Worm (Caenorhabditis elegans): ENCODE results near the gene D1086.7.

D1086.7 gene

ce11 chrV:14069899-14070298 is 14.2 kb upstream of the D1086.7 start:
- TF ChIP-seq hmg-4 (GFP tag; optimal IDR thresholded peaks at IDR 0.05) (no peak), B0310.2 (tag; optimal IDR thresholded peaks at IDR 0.05) (no peak), pes-1 (GFP tag; IDR thresholded peaks at IDR 0.05) (no peak), tra-4 (tag; optimal IDR thresholded peaks at IDR 0.05) (no peak), hmbx-1 (tag; optimal IDR thresholded peaks at IDR 0.05) (no peak), ceh-13 (GFP tag; optimal IDR thresholded peaks at IDR 0.05) (no peak), scrt-1 (GFP tag; IDR thresholded peaks at IDR 0.05) (no peak)

ce11 chrV:14074160-14074559 is 9.9 kb upstream of the D1086.7 start, which contains the start of gene D1086.11:
Gene D1086.11, plus strand, starts transcription at chrV:14074460.
- TF ChIP-seq flt-1 (GFP tag; IDR thresholded peaks at IDR 0.05) (no peak), ceh-13 (GFP tag; optimal IDR thresholded peaks at IDR 0.05) (no peak), hmg-4 (GFP tag; optimal IDR thresholded peaks at IDR 0.05) (no peak), ets-7 (tag; optimal IDR thresholded peaks at IDR 0.05) (no peak), aly-1 (tag; optimal IDR thresholded peaks at IDR 0.05) (no peak), tbx-37 (GFP tag; conservative IDR thresholded peaks at IDR 0.05) (no peak), hmbx-1 (tag; optimal IDR thresholded peaks at IDR 0.05) (no peak), F13C5.2 (tag; optimal IDR thresholded peaks at IDR 0.05) (no peak), tra-4 (tag; optimal IDR thresholded peaks at IDR 0.05) (no peak), B0310.2 (tag; optimal IDR thresholded peaks at IDR 0.05) (no peak), tbx-11 (GFP tag; IDR thresholded peaks at IDR 0.05) (no peak)

DNA sequence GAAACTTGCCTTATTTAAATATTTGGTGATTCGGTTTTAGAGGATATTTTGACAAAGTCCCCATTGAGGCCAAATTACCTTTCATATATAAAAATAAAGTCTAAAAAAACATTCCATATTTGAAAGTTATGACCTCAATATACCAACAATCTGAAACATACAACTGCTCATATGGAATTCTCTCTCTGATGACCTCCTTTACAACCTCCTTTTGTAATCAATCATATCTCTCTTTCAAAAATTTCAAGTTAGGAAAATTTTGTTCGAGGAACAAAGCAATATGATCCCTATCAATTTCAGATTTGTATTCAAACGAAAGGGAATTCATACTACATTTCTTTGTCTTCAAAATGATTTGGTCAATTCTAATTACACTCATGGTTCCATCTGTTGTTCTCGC is 4.6 kb upstream of the D1086.7 start, which contains the start of gene D1086.6:
D1086.6 (plus strand) TSS at position 301 of the 400 bp plus-strand sequence.
- TF ChIP-seq scrt-1 (GFP tag; IDR thresholded peaks at IDR 0.05) (no peak), pes-1 (GFP tag; IDR thresholded peaks at IDR 0.05) (no peak), hmg-4 (GFP tag; optimal IDR thresholded peaks at IDR 0.05) (no peak), B0310.2 (tag; optimal IDR thresholded peaks at IDR 0.05) (no peak)

DNA sequence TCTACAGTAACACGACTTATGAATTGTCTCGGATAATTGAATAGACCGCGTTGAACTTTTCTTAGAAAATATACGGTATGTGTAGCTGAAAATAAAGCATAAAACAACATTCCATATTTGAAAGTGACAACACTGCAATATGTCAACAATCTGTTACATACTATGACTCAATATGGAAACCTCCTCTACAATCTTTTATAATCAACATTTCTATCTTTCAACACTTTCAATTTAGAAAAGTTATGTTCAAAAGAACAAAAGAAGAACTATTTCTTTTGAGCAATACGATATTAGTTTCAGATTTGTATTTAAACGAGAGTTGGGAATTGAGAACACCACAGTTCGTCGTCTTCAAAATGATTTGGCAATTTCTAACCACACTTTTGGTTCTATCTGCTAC is 1.6 kb upstream of the D1086.7 start, which contains the start of gene D1086.10:
D1086.10 (plus strand) TSS at position 301 of the 400 bp plus-strand sequence.
- no peak for TF ChIP-seq ets-7 (tag; optimal IDR thresholded peaks at IDR 0.05)
- TF ChIP-seq aly-1 (tag; optimal IDR thresholded peaks at IDR 0.05) = no peak
- no peak for TF ChIP-seq ama-1 (optimal IDR thresholded peaks at IDR 0.05)
- no peak for TF ChIP-seq B0310.2 (tag; optimal IDR thresholded peaks at IDR 0.05)
- TF ChIP-seq pes-1 (GFP tag; IDR thresholded peaks at IDR 0.05) = no peak
- TF ChIP-seq F13C5.2 (tag; optimal IDR thresholded peaks at IDR 0.05) = no peak
- TF ChIP-seq ceh-36 (tag; optimal IDR thresholded peaks at IDR 0.05) = no peak
- TF ChIP-seq hmg-4 (GFP tag; optimal IDR thresholded peaks at IDR 0.05) = no peak
- TF ChIP-seq tbx-37 (GFP tag; conservative IDR thresholded peaks at IDR 0.05) = no peak
- no peak for TF ChIP-seq tbx-11 (GFP tag; IDR thresholded peaks at IDR 0.05)
- no peak for TF ChIP-seq tra-4 (tag; optimal IDR thresholded peaks at IDR 0.05)
- no peak for TF ChIP-seq hmbx-1 (tag; optimal IDR thresholded peaks at IDR 0.05)
- TF ChIP-seq flt-1 (GFP tag; IDR thresholded peaks at IDR 0.05) = no peak
- no peak for TF ChIP-seq sea-1 (GFP tag; conservative IDR thresholded peaks at IDR 0.05)
- no peak for TF ChIP-seq ceh-13 (GFP tag; optimal IDR thresholded peaks at IDR 0.05)
- TF ChIP-seq scrt-1 (GFP tag; IDR thresholded peaks at IDR 0.05) = no peak
- TF ChIP-seq hnd-1 (tag; optimal IDR thresholded peaks at IDR 0.05) = no peak

- TF ChIP-seq scrt-1 (GFP tag; IDR thresholded peaks at IDR 0.05) (no peak), ama-1 (optimal IDR thresholded peaks at IDR 0.05) (no peak), sea-1 (GFP tag; conservative IDR thresholded peaks at IDR 0.05) (no peak), F13C5.2 (tag; optimal IDR thresholded peaks at IDR 0.05) (no peak), flt-1 (GFP tag; IDR thresholded peaks at IDR 0.05) (no peak), aly-1 (tag; optimal IDR thresholded peaks at IDR 0.05) (no peak), ceh-36 (tag; optimal IDR thresholded peaks at IDR 0.05) (no peak), tra-4 (tag; optimal IDR thresholded peaks at IDR 0.05) (no peak), tbx-11 (GFP tag; IDR thresholded peaks at IDR 0.05) (no peak), hmg-4 (GFP tag; optimal IDR thresholded peaks at IDR 0.05) (no peak), tbx-37 (GFP tag; conservative IDR thresholded peaks at IDR 0.05) (no peak), pes-1 (GFP tag; IDR thresholded peaks at IDR 0.05) (no peak), hmbx-1 (tag; optimal IDR thresholded peaks at IDR 0.05) (no peak)
Observed at ce11 chrV:14085589-14085988, 1.5 kb downstream of the D1086.7 start, which contains the start of gene D1086.18. Gene D1086.18, plus strand, starts transcription at chrV:14085889.

DNA sequence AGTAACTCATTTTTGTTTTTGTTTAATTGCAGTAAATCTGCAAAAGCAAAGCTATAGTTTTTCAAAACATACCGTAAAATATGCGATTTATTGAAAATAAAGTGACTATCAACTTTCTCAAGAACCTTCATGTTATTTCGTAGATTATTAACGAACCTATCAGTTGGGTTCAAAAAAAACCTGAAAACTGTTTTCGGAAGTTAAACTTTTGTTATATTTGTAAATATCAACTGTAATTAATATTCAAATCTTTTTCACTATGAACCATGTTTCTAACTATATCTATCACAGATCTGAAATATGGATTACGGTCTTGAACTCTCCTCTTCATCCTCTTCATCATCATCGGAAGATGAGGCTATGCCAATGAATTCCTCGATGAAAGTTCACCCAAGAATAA is 4.0 kb downstream of the D1086.7 start, which contains the start of gene D1086.19:
D1086.19 (plus strand) TSS at position 301 of the 400 bp plus-strand sequence.
- TF ChIP-seq hmbx-1 (tag; optimal IDR thresholded peaks at IDR 0.05) (no peak), ets-7 (tag; optimal IDR thresholded peaks at IDR 0.05) (no peak), tbx-37 (GFP tag; conservative IDR thresholded peaks at IDR 0.05) (no peak), tra-4 (tag; optimal IDR thresholded peaks at IDR 0.05) (no peak)

DNA sequence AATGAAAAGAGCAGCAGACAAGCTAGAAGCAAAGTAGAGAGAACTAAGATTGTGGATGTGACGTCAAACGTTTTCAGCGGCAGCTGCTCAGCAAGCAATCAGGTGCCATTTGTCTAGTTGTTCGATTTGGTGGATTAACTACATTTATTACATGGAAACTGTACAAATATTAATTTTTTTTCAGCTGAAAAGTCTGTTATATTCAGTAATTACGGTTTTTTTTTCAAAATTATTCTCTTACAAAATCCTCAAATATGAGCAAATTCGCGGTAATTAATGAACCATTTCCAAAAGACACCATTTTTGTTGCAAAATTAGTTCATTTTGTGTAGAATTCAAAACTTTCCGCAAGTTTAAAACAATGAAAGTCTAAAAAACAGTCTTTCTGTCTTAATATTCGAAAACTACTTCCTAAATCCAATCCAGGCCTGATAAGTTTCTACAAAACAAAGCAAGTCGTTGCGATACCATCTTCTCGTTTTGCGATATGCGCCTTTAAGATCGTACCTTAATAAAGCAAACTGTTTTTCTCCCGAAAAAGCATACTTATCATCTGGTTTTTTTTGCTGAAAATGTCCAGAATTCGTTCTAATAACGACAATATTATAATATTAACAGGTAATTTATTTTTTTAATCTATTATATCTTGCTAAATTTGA is 6.4 kb downstream of the D1086.7 start, which contains the start of the genes D1086.5 and him-5:
D1086.5 (minus strand) TSS at position 51 of the 659 bp plus-strand sequence.
him-5 (plus strand) TSS at position 118 of the 659 bp plus-strand sequence.
- TF ChIP-seq hmbx-1 (tag; optimal IDR thresholded peaks at IDR 0.05) (no peak), tra-4 (tag; optimal IDR thresholded peaks at IDR 0.05) (no peak), ama-1 (optimal IDR thresholded peaks at IDR 0.05) (no peak), sea-1 (GFP tag; conservative IDR thresholded peaks at IDR 0.05) (no peak), tbx-11 (GFP tag; IDR thresholded peaks at IDR 0.05) (no peak), pes-1 (GFP tag; IDR thresholded peaks at IDR 0.05) (no peak), scrt-1 (GFP tag; IDR thresholded peaks at IDR 0.05) (no peak), flt-1 (GFP tag; IDR thresholded peaks at IDR 0.05) (no peak), ceh-13 (GFP tag; optimal IDR thresholded peaks at IDR 0.05) (no peak)

DNA sequence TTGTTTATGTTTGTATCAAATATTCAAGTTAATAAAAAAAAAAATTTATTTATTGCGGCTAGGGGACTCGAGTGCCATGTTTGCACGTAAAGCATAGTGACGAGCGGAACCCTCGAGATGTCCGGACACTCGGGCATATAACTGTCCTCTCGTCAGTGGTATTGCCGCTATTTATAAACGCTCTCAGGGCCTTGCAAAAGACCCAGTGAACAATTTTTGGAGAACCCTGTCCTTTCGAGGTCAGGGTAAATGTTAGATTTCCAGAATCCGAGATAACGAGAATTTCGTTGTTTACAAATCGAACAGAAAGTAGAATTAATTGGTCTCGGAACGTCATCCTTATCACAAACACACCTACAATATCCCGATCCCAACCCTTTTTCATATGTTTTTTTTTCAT is 8.3 kb downstream of the D1086.7 start, which contains the start of gene D1086.3:
D1086.3 (plus strand) TSS at position 390 of the 400 bp plus-strand sequence.
- no peak for TF ChIP-seq hnd-1 (tag; optimal IDR thresholded peaks at IDR 0.05)
- TF ChIP-seq ama-1 (optimal IDR thresholded peaks at IDR 0.05) = no peak
- TF ChIP-seq ceh-36 (tag; optimal IDR thresholded peaks at IDR 0.05) = no peak
- TF ChIP-seq F13C5.2 (tag; optimal IDR thresholded peaks at IDR 0.05) = peak; percentile 1
- no peak for TF ChIP-seq pes-1 (GFP tag; IDR thresholded peaks at IDR 0.05)
- TF ChIP-seq tbx-11 (GFP tag; IDR thresholded peaks at IDR 0.05) = no peak
- no peak for TF ChIP-seq hmbx-1 (tag; optimal IDR thresholded peaks at IDR 0.05)
